Worm (Caenorhabditis elegans): ENCODE results near the gene C25D7.16.
A peak's percentile ranks its signal among the peaks of the same experiment; 100 is the strongest.

The C25D7.16 gene

ce11 chrV:15015799-15016198 is 40.2 kb upstream of the C25D7.16 start:
- TF ChIP-seq aha-1 (tag) (peak; percentile 83), hif-1 (tag; optimal IDR thresholded peaks at IDR 0.05) (peak in 1 of 2 experiments; percentile 25), mxl-2 (GFP tag; conservative IDR thresholded peaks at IDR 0.05) (no peak)

ce11 chrV:15016795-15017429 is 39.1 kb upstream of the C25D7.16 start:
- TF ChIP-seq spr-3 (GFP tag; optimal IDR thresholded peaks at IDR 0.05) (no peak), mdl-1 (tag; optimal IDR thresholded peaks at IDR 0.05) (peak in 1 of 2 experiments; percentile 1), mxl-3 (GFP tag; optimal IDR thresholded peaks at IDR 0.05) (peak; percentile 1), nhr-6 (tag; optimal IDR thresholded peaks at IDR 0.05) (peak; percentile 33)

- TF ChIP-seq nhr-76 (tag; optimal IDR thresholded peaks at IDR 0.05) (no peak), lin-39 (tag; optimal IDR thresholded peaks at IDR 0.05) (no peak), lin-1 (GFP tag; IDR thresholded peaks at IDR 0.05) (no peak)
Measured at ce11 chrV:15020229-15020628, 35.7 kb upstream of the C25D7.16 start, which contains the start of gene F14H8.2. Gene F14H8.2, minus strand, starts transcription at chrV:15020329.

- no peak for TF ChIP-seq zfp-2 (tag; optimal IDR thresholded peaks at IDR 0.05)
Measured at ce11 chrV:15020732-15021131, 35.2 kb upstream of the C25D7.16 start, which contains the start of gene F14H8.5. Gene F14H8.5, plus strand, starts transcription at chrV:15021032.

- TF ChIP-seq dpl-1 (GFP tag; optimal IDR thresholded peaks at IDR 0.05) (no peak), daf-16 (GFP tag; optimal IDR thresholded peaks at IDR 0.05) (no peak), daf-16 (tag; optimal IDR thresholded peaks at IDR 0.05) (no peak), sdz-12 (GFP tag; optimal IDR thresholded peaks at IDR 0.05) (no peak), T20F7.1 (GFP tag; optimal IDR thresholded peaks at IDR 0.05) (no peak), snpc-4 (tag; optimal IDR thresholded peaks at IDR 0.05) (no peak)
Measured at ce11 chrV:15023544-15023943, 32.4 kb upstream of the C25D7.16 start, which contains the start of gene F14H8.4. Gene F14H8.4, plus strand, starts transcription at chrV:15023844.

ce11 chrV:15028896-15029519 is 27.0 kb upstream of the C25D7.16 start, which contains the start of gene F14H8.8:
Gene F14H8.8, plus strand, starts transcription at chrV:15029469.
- TF ChIP-seq zip-11 (GFP tag; IDR thresholded peaks at IDR 0.05) (no peak), nhr-76 (tag; optimal IDR thresholded peaks at IDR 0.05) (no peak), Y48G9A.11 (GFP tag; IDR thresholded peaks at IDR 0.05) (peak; percentile 49; the same call in 1 of the 2 replicates), snpc-4 (tag; optimal IDR thresholded peaks at IDR 0.05) (peak; percentile 77), hmg-1.1 (GFP tag; IDR thresholded peaks at IDR 0.05) (no peak), vab-7 (GFP tag; IDR thresholded peaks at IDR 0.05) (no peak), egl-27 (tag; optimal IDR thresholded peaks at IDR 0.05) (no peak), Y5F2A.4 (GFP tag; optimal IDR thresholded peaks at IDR 0.05) (no peak), lin-38 (GFP tag; IDR thresholded peaks at IDR 0.05) (peak; percentile 60), dve-1 (tag; optimal IDR thresholded peaks at IDR 0.05; ENCODE audit: insufficient read depth) (no peak), lim-7 (GFP tag; IDR thresholded peaks at IDR 0.05) (no peak), nhr-6 (tag; optimal IDR thresholded peaks at IDR 0.05) (peak; percentile 41), nhr-28 (tag; optimal IDR thresholded peaks at IDR 0.05) (no peak), dmd-9 (GFP tag; IDR thresholded peaks at IDR 0.05) (no peak), dmd-8 (GFP tag; IDR thresholded peaks at IDR 0.05) (no peak), unc-39 (tag; optimal IDR thresholded peaks at IDR 0.05) (no peak), snpc-1.2 (GFP tag; IDR thresholded peaks at IDR 0.05) (peak; percentile 77), spr-1 (tag; optimal IDR thresholded peaks at IDR 0.05) (no peak), lin-13 (GFP tag; optimal IDR thresholded peaks at IDR 0.05) (no peak), tra-1 (GFP tag; IDR thresholded peaks at IDR 0.05) (no peak), hlh-30 (tag; optimal IDR thresholded peaks at IDR 0.05; ENCODE audit: insufficient read depth) (no peak), madf-9 (GFP tag; conservative IDR thresholded peaks at IDR 0.05) (no peak), mes-2 (tag; optimal IDR thresholded peaks at IDR 0.05; ENCODE audit: poor library complexity, severe bottlenecking) (no peak), daf-19 (GFP tag; conservative IDR thresholded peaks at IDR 0.05) (no peak), T26A8.4 (GFP tag; IDR thresholded peaks at IDR 0.05) (peak; percentile 63; the same call in 1 of the 2 replicates), unc-130 (GFP tag; optimal IDR thresholded peaks at IDR 0.05) (peak; percentile 36)
